Worm (Caenorhabditis elegans) whole organism, L4 larva: ENCODE results near the gene Y75B8A.6.

ENCODE experiments used
- D1046.2 ChIP-seq: fragments of 200-800 bp; sonication (Bioruptor generic); IDR thresholded peaks from 2 replicates; pipeline ENCODE4 v1.3.6; 2022; ENCODE audit warnings: missing genetic modification characterization, missing compliant biosample characterization
- F26F4.8 ChIP-seq: fragments of 200-800 bp; sonication (Bioruptor generic); conservative IDR thresholded peaks from 2 replicates; pipeline ENCODE4 v1.3.6; 2022; ENCODE audit warnings: missing genetic modification characterization, missing compliant biosample characterization
- R02D3.7 ChIP-seq: fragments of 150-350 bp; sonication (generic microtip); optimal IDR thresholded peaks from 3 replicates; lab custom pipeline; 2014; ENCODE audit warnings: missing biosample characterization, missing genetic modification characterization
- T20F7.1 ChIP-seq: fragments of 200-800 bp; sonication (Bioruptor generic); optimal IDR thresholded peaks from 2 replicates; lab custom pipeline; 2018; ENCODE audit warnings: mild to moderate bottlenecking, missing genetic modification characterization, missing compliant biosample characterization
- T26A8.4 ChIP-seq: fragments of 200-800 bp; sonication (Bioruptor generic); IDR thresholded peaks from 2 replicates; pipeline ENCODE4 v1.3.6; 2022; ENCODE audit warnings: missing genetic modification characterization, missing compliant biosample characterization
- ama-1 ChIP-seq: fragments of 150-350 bp; optimal IDR thresholded peaks from 2 replicates; lab custom pipeline; 2014; ENCODE audit warnings: inconsistent platforms, mixed read lengths
- cey-2 ChIP-seq: sonication (generic microtip); optimal IDR thresholded peaks from 3 replicates; lab custom pipeline; 2017; ENCODE audit warnings: missing genetic modification characterization, mild to moderate bottlenecking, missing compliant biosample characterization, antibody characterized with exemption, borderline replicate concordance; ENCODE audit not compliant: insufficient read depth
- daf-16 ChIP-seq, 3 experiments: sonication (generic microtip); optimal IDR thresholded peaks; 2 replicates each; lab custom pipeline; 2016 to 2017; ENCODE audit warnings: missing genetic modification characterization in 3 of 3, missing genetic modification reagents in 3 of 3, mild to moderate bottlenecking in 2 of 3, missing compliant biosample characterization in 2 of 3, missing biosample characterization in 1 of 3, moderate library complexity in 1 of 3
- daf-8 ChIP-seq: fragments of 200-800 bp; sonication (Bioruptor generic); IDR thresholded peaks from 2 replicates; pipeline ENCODE4 v1.3.6; 2022; ENCODE audit warnings: missing genetic modification characterization, missing compliant biosample characterization
- dve-1 ChIP-seq: sonication (generic microtip); optimal IDR thresholded peaks from 2 replicates; lab custom pipeline; 2017; ENCODE audit warnings: antibody characterized with exemption, mild to moderate bottlenecking, missing genetic modification characterization, missing compliant biosample characterization; ENCODE audit not compliant: insufficient read depth
- fkh-10 ChIP-seq: fragments of 150-350 bp; optimal IDR thresholded peaks from 2 replicates; lab custom pipeline; 2014; ENCODE audit warnings: missing biosample characterization, missing genetic modification reagents, missing genetic modification characterization
- fos-1 ChIP-seq: fragments of 150-350 bp; optimal IDR thresholded peaks from 2 replicates; lab custom pipeline; 2014; ENCODE audit warnings: missing biosample characterization, missing genetic modification characterization
- hif-1 ChIP-seq, 2 experiments: sonication (generic microtip); optimal IDR thresholded peaks; 2 replicates each; lab custom pipeline; 2016 to 2017; ENCODE audit warnings: missing compliant biosample characterization in 2 of 2, missing genetic modification characterization in 2 of 2, missing genetic modification reagents in 2 of 2, missing genotype in 2 of 2, mild to moderate bottlenecking in 1 of 2
- hmg-1.1 ChIP-seq: fragments of 200-800 bp; sonication (Bioruptor generic); IDR thresholded peaks from 2 replicates; pipeline ENCODE4 v1.3.6; 2022; ENCODE audit warnings: missing genetic modification reagents, missing genetic modification characterization, missing compliant biosample characterization
- lim-7 ChIP-seq: fragments of 200-800 bp; sonication (Bioruptor generic); IDR thresholded peaks from 2 replicates; pipeline ENCODE4 v1.3.6; 2022; ENCODE audit warnings: missing genetic modification characterization, missing compliant biosample characterization
- lir-3 ChIP-seq: sonication (generic microtip); optimal IDR thresholded peaks from 2 replicates; lab custom pipeline; 2016; ENCODE audit warnings: mild to moderate bottlenecking, missing genetic modification characterization, missing compliant biosample characterization
- mdt-29 ChIP-seq: fragments of 200-800 bp; sonication (Bioruptor generic); IDR thresholded peaks from 2 replicates; pipeline ENCODE4 v1.3.6; 2022; ENCODE audit warnings: missing genetic modification reagents, missing genetic modification characterization, missing compliant biosample characterization
- mes-2 ChIP-seq: sonication (generic microtip); optimal IDR thresholded peaks from 2 replicates; lab custom pipeline; 2016; ENCODE audit warnings: missing genotype, mild to moderate bottlenecking, missing genetic modification characterization, missing compliant biosample characterization; ENCODE audit not compliant: poor library complexity, severe bottlenecking
- mxl-3 ChIP-seq: fragments of 200-800 bp; sonication (Bioruptor generic); optimal IDR thresholded peaks from 2 replicates; lab custom pipeline; 2018; ENCODE audit warnings: mild to moderate bottlenecking, missing genetic modification characterization, missing compliant biosample characterization
- nhr-11 ChIP-seq: fragments of 150-350 bp; optimal IDR thresholded peaks from 2 replicates; lab custom pipeline; 2014; ENCODE audit warnings: missing biosample characterization, missing genetic modification characterization
- nhr-111 ChIP-seq: fragments of 200-800 bp; sonication (Bioruptor generic); optimal IDR thresholded peaks from 2 replicates; lab custom pipeline; 2018; ENCODE audit warnings: mild to moderate bottlenecking, missing genetic modification characterization, missing compliant biosample characterization
- nhr-25 ChIP-seq: sonication (generic microtip); optimal IDR thresholded peaks from 2 replicates; lab custom pipeline; 2017; ENCODE audit warnings: missing genetic modification characterization, mild to moderate bottlenecking, missing compliant biosample characterization, antibody characterized with exemption, moderate library complexity, borderline replicate concordance; ENCODE audit not compliant: insufficient read depth
- nhr-28 ChIP-seq: fragments of 150-350 bp; optimal IDR thresholded peaks from 2 replicates; lab custom pipeline; 2014; ENCODE audit warnings: missing biosample characterization, missing genetic modification characterization
- nhr-76 ChIP-seq: fragments of 150-350 bp; optimal IDR thresholded peaks from 2 replicates; lab custom pipeline; 2014; ENCODE audit warnings: missing biosample characterization, missing genetic modification characterization
- nhr-77 ChIP-seq: fragments of 150-350 bp; optimal IDR thresholded peaks from 2 replicates; lab custom pipeline; 2014; ENCODE audit warnings: missing biosample characterization, missing genetic modification characterization
- pha-4 ChIP-seq, 2 experiments: fragments of 150-350 bp in 1 of 2; fragments of 200-800 bp in 1 of 2; sonication (Bioruptor generic) in 1 of 2; IDR thresholded peaks in 1 of 2; optimal IDR thresholded peaks in 1 of 2; 2 replicates each; pipeline versions ENCODE4 v1.3.6 to Lab custom; 2014 to 2022; ENCODE audit warnings: missing genetic modification characterization in 2 of 2, missing genetic modification reagents in 2 of 2, missing biosample characterization in 1 of 2, missing compliant biosample characterization in 1 of 2
- php-3 ChIP-seq: fragments of 200-800 bp; sonication (Bioruptor generic); IDR thresholded peaks from 2 replicates; pipeline ENCODE4 v1.3.6; 2022; ENCODE audit warnings: missing genetic modification reagents, missing genetic modification characterization, missing compliant biosample characterization
- pqm-1 ChIP-seq: sonication (generic microtip); optimal IDR thresholded peaks from 2 replicates; lab custom pipeline; 2017; ENCODE audit warnings: missing biosample characterization, missing genetic modification characterization
- rbr-2 ChIP-seq: sonication (generic microtip); optimal IDR thresholded peaks from 2 replicates; lab custom pipeline; 2016; ENCODE audit warnings: missing genotype, missing genetic modification characterization, missing compliant biosample characterization
- set-16 ChIP-seq: fragments of 200-800 bp; sonication (Bioruptor generic); IDR thresholded peaks from 2 replicates; pipeline ENCODE4 v1.3.6; 2022; ENCODE audit warnings: missing genetic modification reagents, missing genetic modification characterization, missing compliant biosample characterization
- snpc-4 ChIP-seq: fragments of 150-350 bp; optimal IDR thresholded peaks from 2 replicates; lab custom pipeline; 2014; ENCODE audit warnings: missing biosample characterization, missing genetic modification characterization
- tra-1 ChIP-seq: fragments of 200-800 bp; sonication (Bioruptor generic); IDR thresholded peaks from 2 replicates; pipeline ENCODE4 v1.3.6; 2022; ENCODE audit warnings: missing genetic modification reagents, missing genetic modification characterization, missing compliant biosample characterization
- unc-130 ChIP-seq: sonication (generic microtip); optimal IDR thresholded peaks from 2 replicates; lab custom pipeline; 2016; ENCODE audit warnings: missing genetic modification reagents, missing genetic modification characterization, missing compliant biosample characterization
- unc-62 ChIP-seq, 3 experiments: fragments of 150-350 bp in 1 of 3; sonication (generic microtip); optimal IDR thresholded peaks in 2 of 3; peaks in 1 of 3; 1 replicate in 1 of 3; 2 replicates in 2 of 3; lab custom pipeline; 2014 to 2017; ENCODE audit warnings: missing biosample characterization in 3 of 3, missing genetic modification characterization in 3 of 3, missing genetic modification reagents in 3 of 3, missing genotype in 1 of 3

Y75B8A.6 gene

ce11 chrIII:12118381-12118780, 11.8 kb downstream of the Y75B8A.6 start, which contains the start of gene lron-12:
Gene lron-12, minus strand, starts transcription at chrIII:12118481.
- TF ChIP-seq fkh-10 (GFP tag; lab: Kevin White, UChicago) (no peak), daf-16 (GFP tag; optimal IDR thresholded peaks at IDR 0.05; lab: Kevin White, UChicago) (peak in 1 of 2 experiments; percentile 18), daf-16 (tag; optimal IDR thresholded peaks at IDR 0.05; lab: Kevin White, UChicago) (no peak)

DNA sequence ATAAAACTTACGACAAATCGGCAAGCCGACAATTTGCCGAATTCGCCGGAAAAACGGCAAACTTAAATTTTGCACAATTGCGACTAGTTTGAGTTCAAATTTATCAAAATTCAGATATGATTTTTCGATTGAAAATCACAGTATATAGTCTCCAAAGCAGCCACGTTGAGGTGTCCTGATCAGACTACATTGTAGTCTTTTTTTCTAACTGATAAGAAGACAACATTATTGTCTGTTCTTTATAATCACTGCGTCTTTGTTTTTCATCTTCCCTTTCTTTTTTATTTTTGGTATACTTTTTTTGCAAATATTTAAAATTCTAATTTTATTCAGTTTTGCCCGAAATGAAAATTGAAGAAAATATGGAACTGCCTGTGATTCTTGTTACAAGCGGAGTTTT, 22.7 kb downstream of the Y75B8A.6 start, which contains the start of the genes cest-12 and lonp-2:
Gene cest-12, minus strand, starts transcription at position 101 of the 400 bp plus-strand sequence.
Gene lonp-2, plus strand, starts transcription at position 334 of the 400 bp plus-strand sequence.
- TF ChIP-seq nhr-25 (tag; lab: Kevin White, UChicago) (no peak), cey-2 (tag; lab: Kevin White, UChicago) (no peak), nhr-28 (tag; lab: Kevin White, UChicago) (no peak), daf-8 (GFP tag; lab: Robert Waterston, UW) (no peak), nhr-11 (no peak), dve-1 (peak; percentile 4), mxl-3 (no peak), unc-62 (GFP tag; optimal IDR thresholded peaks at IDR 0.05 in 1 of 2; lab: Kevin White, UChicago) (peak in 1 of 2 experiments; percentile 60), unc-62 (tag; optimal IDR thresholded peaks at IDR 0.05; lab: Kevin White, UChicago) (no peak)

DNA sequence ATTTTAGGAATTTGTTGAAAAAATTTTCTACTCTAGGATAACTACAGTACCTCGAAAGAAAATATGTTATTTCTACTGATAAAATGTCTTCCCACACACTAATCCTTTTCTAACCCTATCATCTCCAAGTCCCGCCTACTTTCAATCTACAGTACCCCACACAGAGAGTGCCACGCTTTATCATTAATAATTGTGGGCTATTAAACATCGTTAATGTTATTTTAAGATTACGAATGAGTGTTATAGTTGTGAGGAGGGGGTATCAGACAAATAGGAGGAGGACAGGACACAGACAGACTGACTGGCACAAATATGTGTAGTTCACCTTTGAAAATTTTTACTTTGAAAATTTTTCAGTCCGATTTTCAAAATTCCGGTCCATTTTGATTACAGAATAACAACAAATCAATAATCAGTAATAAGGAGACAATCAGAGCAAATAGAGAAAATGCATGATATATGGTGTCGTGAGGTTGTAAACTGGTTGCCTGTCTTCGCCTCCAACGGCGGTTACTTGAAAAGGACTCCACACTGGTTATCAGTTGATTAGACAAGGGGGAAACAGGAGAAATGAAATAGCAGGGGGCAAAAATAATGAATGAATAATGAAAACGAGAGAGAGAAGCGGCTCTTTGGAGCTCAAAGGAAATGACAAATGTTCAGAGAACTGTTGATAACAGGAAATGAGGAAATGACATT, 35.8 kb downstream of the Y75B8A.6 start:
- TF ChIP-seq lim-7 (GFP tag; lab: Robert Waterston, UW) (no peak), daf-16 (GFP tag; optimal IDR thresholded peaks at IDR 0.05; lab: Kevin White, UChicago) (no peak), daf-16 (tag; optimal IDR thresholded peaks at IDR 0.05; lab: Kevin White, UChicago) (peak; percentile 58), dve-1 (peak; percentile 51), R02D3.7 (tag; lab: Kevin White, UChicago) (no peak), hmg-1.1 (no peak), fos-1 (no peak), pqm-1 (peak; percentile 62), mdt-29 (GFP tag; lab: Robert Waterston, UW) (no peak), unc-62 (GFP tag; optimal IDR thresholded peaks at IDR 0.05 in 1 of 2; lab: Kevin White, UChicago) (peak in 1 of 2 experiments; percentile 31), unc-62 (tag; optimal IDR thresholded peaks at IDR 0.05; lab: Kevin White, UChicago) (no peak), mes-2 (no peak), unc-130 (no peak), php-3 (GFP tag; lab: Robert Waterston, UW) (peak; percentile 76), ama-1 (lab: Kevin White, UChicago) (no peak), T20F7.1 (GFP tag; lab: Kevin White, UChicago) (no peak), tra-1 (GFP tag; lab: Robert Waterston, UW) (no peak), set-16 (no peak), T26A8.4 (no peak), D1046.2 (GFP tag; lab: Robert Waterston, UW) (no peak), snpc-4 (tag; lab: Kevin White, UChicago) (no peak), nhr-28 (tag; lab: Kevin White, UChicago) (peak; percentile 37), hif-1 (tag; optimal IDR thresholded peaks at IDR 0.05; lab: Kevin White, UChicago) (no peak), nhr-25 (tag; lab: Kevin White, UChicago) (no peak)

ce11 chrIII:12092595-12092994, 37.5 kb downstream of the Y75B8A.6 start:
- TF ChIP-seq nhr-76 (tag; lab: Kevin White, UChicago) (no peak), lir-3 (tag; lab: Kevin White, UChicago) (no peak), F26F4.8 (GFP tag; lab: Robert Waterston, UW) (no peak), T26A8.4 (no peak), nhr-111 (GFP tag; lab: Kevin White, UChicago) (no peak), nhr-28 (tag; lab: Kevin White, UChicago) (no peak), nhr-11 (no peak), nhr-77 (tag; lab: Kevin White, UChicago) (no peak), dve-1 (no peak), rbr-2 (tag; lab: Kevin White, UChicago) (no peak), pha-4 (GFP tag; IDR thresholded peaks at IDR 0.05; lab: Robert Waterston, UW) (no peak), pha-4 (tag; optimal IDR thresholded peaks at IDR 0.05; lab: Kevin White, UChicago) (no peak)
